Fruit fly (Drosophila melanogaster) whole organism, embryonic: ENCODE data around the gene Vti1a.
A peak's percentile ranks its signal among the peaks of the same experiment; 100 is the strongest.

ENCODE experiments used
- B-H1 ChIP-seq: fragments of 200-800 bp; sonication (Bioruptor generic); IDR thresholded peaks from 3 replicates; pipeline ENCODE4 v1.3.6; 2022; ENCODE audit warnings: missing biosample characterization, missing genetic modification characterization
- CG10147 ChIP-seq: fragments of 200-800 bp; sonication (Bioruptor generic); optimal IDR thresholded peaks from 2 replicates; lab custom pipeline; 2019; ENCODE audit warnings: missing biosample characterization, mild to moderate bottlenecking, missing genetic modification characterization, moderate library complexity
- CG10267 ChIP-seq: fragments of 200-800 bp; sonication (Bioruptor generic); optimal IDR thresholded peaks from 2 replicates; lab custom pipeline; 2018; ENCODE audit warnings: missing biosample characterization, mild to moderate bottlenecking, missing genetic modification characterization, moderate library complexity
- CG10366 ChIP-seq: fragments of 200-800 bp; sonication (Bioruptor generic); IDR thresholded peaks from 2 replicates; pipeline ENCODE4 v1.3.6; 2022; ENCODE audit warnings: missing biosample characterization, missing genetic modification characterization
- CG12071 ChIP-seq: fragments of 200-800 bp; sonication (Bioruptor generic); optimal IDR thresholded peaks from 3 replicates; lab custom pipeline; 2018; ENCODE audit warnings: missing biosample characterization, mild to moderate bottlenecking, missing genetic modification characterization
- CG13624 ChIP-seq: fragments of 200-800 bp; sonication (Bioruptor generic); optimal IDR thresholded peaks from 2 replicates; lab custom pipeline; 2016; ENCODE audit warnings: missing biosample characterization, missing genetic modification characterization
- CG15269 ChIP-seq: fragments of 200-800 bp; sonication (Bioruptor generic); optimal IDR thresholded peaks from 2 replicates; lab custom pipeline; 2018; ENCODE audit warnings: missing biosample characterization, mild to moderate bottlenecking, missing genetic modification characterization, moderate library complexity
- CG1529 ChIP-seq: fragments of 200-800 bp; sonication (Bioruptor generic); optimal IDR thresholded peaks from 3 replicates; lab custom pipeline; 2018; ENCODE audit warnings: missing biosample characterization, missing genetic modification characterization
- CG15514 ChIP-seq: fragments of 200-800 bp; sonication (Bioruptor generic); optimal IDR thresholded peaks from 3 replicates; lab custom pipeline; 2017; ENCODE audit warnings: missing biosample characterization, missing genetic modification characterization, mild to moderate bottlenecking, moderate library complexity, missing genetic modification reagents
- CG17568 ChIP-seq: fragments of 200-800 bp; sonication (Bioruptor generic); optimal IDR thresholded peaks from 2 replicates; lab custom pipeline; 2018; ENCODE audit warnings: missing biosample characterization, mild to moderate bottlenecking, missing genetic modification characterization, moderate library complexity
- CG18011 ChIP-seq: fragments of 200-800 bp; sonication (Bioruptor generic); optimal IDR thresholded peaks from 2 replicates; lab custom pipeline; 2017; ENCODE audit warnings: missing biosample characterization, missing genetic modification characterization, mild to moderate bottlenecking, moderate library complexity, missing genotype
- CG1832 ChIP-seq: fragments of 200-800 bp; sonication (Bioruptor generic); optimal IDR thresholded peaks from 2 replicates; lab custom pipeline; 2017; ENCODE audit warnings: missing biosample characterization, mild to moderate bottlenecking, missing genetic modification characterization, inconsistent platforms
- CG2678 ChIP-seq: fragments of 200-800 bp; sonication (Bioruptor generic); optimal IDR thresholded peaks from 3 replicates; lab custom pipeline; 2019; ENCODE audit warnings: missing biosample characterization, mild to moderate bottlenecking, missing genetic modification characterization, moderate library complexity
- CG2712 ChIP-seq: fragments of 200-800 bp; optimal IDR thresholded peaks from 3 replicates; lab custom pipeline; 2019; ENCODE audit warnings: missing biosample characterization, mild to moderate bottlenecking, missing genetic modification characterization, moderate library complexity
- CG30403 ChIP-seq: fragments of 200-800 bp; sonication (Bioruptor generic); optimal IDR thresholded peaks from 3 replicates; lab custom pipeline; 2016; ENCODE audit warnings: missing biosample characterization, missing genetic modification characterization
- CG31365 ChIP-seq: fragments of 200-800 bp; sonication (Bioruptor generic); optimal IDR thresholded peaks from 2 replicates; lab custom pipeline; 2018; ENCODE audit warnings: missing biosample characterization, mild to moderate bottlenecking, missing genetic modification characterization
- CG31441 ChIP-seq: fragments of 200-800 bp; sonication (Bioruptor generic); IDR thresholded peaks from 2 replicates; pipeline ENCODE4 v1.3.6; 2022; ENCODE audit warnings: missing biosample characterization, missing genetic modification characterization
- CG33557 ChIP-seq: fragments of 200-800 bp; sonication (Bioruptor generic); optimal IDR thresholded peaks from 2 replicates; lab custom pipeline; 2019; ENCODE audit warnings: missing biosample characterization, mild to moderate bottlenecking, missing genetic modification characterization, moderate library complexity
- CG7786 ChIP-seq: fragments of 200-800 bp; sonication (Bioruptor generic); optimal IDR thresholded peaks from 2 replicates; lab custom pipeline; 2016; ENCODE audit warnings: missing biosample characterization, missing genetic modification characterization
- CG8281 ChIP-seq: fragments of 200-800 bp; sonication (Bioruptor generic); optimal IDR thresholded peaks from 2 replicates; lab custom pipeline; 2018; ENCODE audit warnings: missing biosample characterization, mild to moderate bottlenecking, missing genetic modification characterization, moderate library complexity
- CG8359 ChIP-seq: fragments of 200-800 bp; sonication (Bioruptor generic); optimal IDR thresholded peaks from 2 replicates; lab custom pipeline; 2017; ENCODE audit warnings: missing biosample characterization, mild to moderate bottlenecking, missing genetic modification characterization, borderline replicate concordance
- CTCF ChIP-seq: fragments of 200-800 bp; sonication (Bioruptor generic); optimal IDR thresholded peaks from 2 replicates; lab custom pipeline; 2017; ENCODE audit warnings: missing biosample characterization, mild to moderate bottlenecking, missing genetic modification characterization, moderate library complexity
- Dek ChIP-seq: fragments of 200-800 bp; sonication (Bioruptor generic); optimal IDR thresholded peaks from 3 replicates; lab custom pipeline; 2019; ENCODE audit warnings: missing biosample characterization, mild to moderate bottlenecking, missing genetic modification characterization, moderate library complexity
- Dip2 ChIP-seq: fragments of 200-800 bp; sonication (Bioruptor generic); IDR thresholded peaks from 2 replicates; pipeline ENCODE4 v1.3.6; 2022; ENCODE audit warnings: missing biosample characterization, missing genetic modification characterization
- ERR ChIP-seq: fragments of 200-800 bp; sonication (Bioruptor generic); optimal IDR thresholded peaks from 2 replicates; lab custom pipeline; 2016; ENCODE audit warnings: missing biosample characterization, missing genetic modification characterization
- Ets97D ChIP-seq: fragments of 200-800 bp; sonication (Bioruptor generic); optimal IDR thresholded peaks from 3 replicates; lab custom pipeline; 2016; ENCODE audit warnings: missing biosample characterization, missing genetic modification characterization
- GATAe ChIP-seq: fragments of 200-800 bp; sonication (Bioruptor generic); conservative IDR thresholded peaks from 2 replicates; pipeline ENCODE4 v1.3.6; 2022; ENCODE audit warnings: missing biosample characterization, missing genetic modification characterization
- H2.0 ChIP-seq: fragments of 200-800 bp; sonication (Bioruptor generic); IDR thresholded peaks from 2 replicates; pipeline ENCODE4 v1.3.6; 2022; ENCODE audit warnings: missing biosample characterization, missing genetic modification characterization
- HLH3B ChIP-seq: fragments of 200-800 bp; sonication (Bioruptor generic); IDR thresholded peaks from 2 replicates; pipeline ENCODE4 v1.3.6; 2022; ENCODE audit warnings: missing biosample characterization, missing genetic modification characterization
- HLH4C ChIP-seq: fragments of 200-800 bp; sonication (Bioruptor generic); IDR thresholded peaks from 3 replicates; pipeline ENCODE4 v1.3.6; 2022; ENCODE audit warnings: missing biosample characterization, missing genetic modification characterization; ENCODE audit not compliant: partially characterized antibody
- Kr ChIP-seq: fragments of 200-800 bp; sonication (Bioruptor generic); optimal IDR thresholded peaks from 2 replicates; lab custom pipeline; 2017; ENCODE audit warnings: missing biosample characterization, mild to moderate bottlenecking, missing genetic modification characterization
- NC2α ChIP-seq: fragments of 200-800 bp; sonication (Bioruptor generic); optimal IDR thresholded peaks from 2 replicates; lab custom pipeline; 2016; ENCODE audit warnings: missing biosample characterization, missing genetic modification characterization
- Nf-YA ChIP-seq: fragments of 200-800 bp; sonication (Bioruptor generic); IDR thresholded peaks from 2 replicates; pipeline ENCODE4 v1.3.6; 2022; ENCODE audit warnings: missing biosample characterization, missing genetic modification characterization
- Opbp ChIP-seq: fragments of 200-800 bp; sonication (Bioruptor generic); IDR thresholded peaks from 3 replicates; pipeline ENCODE4 v1.3.6; 2022; ENCODE audit warnings: missing biosample characterization, missing genetic modification characterization; ENCODE audit not compliant: partially characterized antibody
- ase ChIP-seq: fragments of 200-800 bp; sonication (Bioruptor generic); IDR thresholded peaks from 3 replicates; pipeline ENCODE4 v1.3.6; 2022; ENCODE audit warnings: missing biosample characterization, missing genetic modification characterization
- br ChIP-seq: fragments of >200 bp; optimal IDR thresholded peaks from 2 replicates; lab custom pipeline; 2017
- cas ChIP-seq: fragments of 200-800 bp; sonication (Bioruptor generic); IDR thresholded peaks from 2 replicates; pipeline ENCODE4 v1.3.6; 2022; ENCODE audit warnings: missing biosample characterization, missing genetic modification characterization
- cg ChIP-seq: fragments of 200-800 bp; sonication (Bioruptor generic); optimal IDR thresholded peaks from 3 replicates; lab custom pipeline; 2019; ENCODE audit warnings: missing biosample characterization, mild to moderate bottlenecking, missing genetic modification characterization, moderate library complexity
- chm ChIP-seq: fragments of 200-800 bp; sonication (Bioruptor generic); IDR thresholded peaks from 2 replicates; pipeline ENCODE4 v1.3.6; 2022; ENCODE audit warnings: missing biosample characterization, missing genetic modification characterization
- crp ChIP-seq, 2 experiments: fragments of 200-800 bp; sonication (Bioruptor generic); optimal IDR thresholded peaks; 2 replicates in 1 of 2; 3 replicates in 1 of 2; lab custom pipeline; 2017; ENCODE audit warnings: missing biosample characterization in 2 of 2, missing genetic modification characterization in 2 of 2, mild to moderate bottlenecking in 1 of 2, moderate library complexity in 1 of 2
- danr ChIP-seq: fragments of 200-800 bp; sonication (Bioruptor generic); IDR thresholded peaks from 2 replicates; pipeline ENCODE4 v1.3.6; 2022; ENCODE audit warnings: missing biosample characterization, missing genetic modification characterization
- gt ChIP-seq: fragments of 200-800 bp; sonication (Bioruptor generic); IDR thresholded peaks from 2 replicates; pipeline ENCODE4 v1.3.6; 2022; ENCODE audit warnings: missing biosample characterization, missing genetic modification characterization
- pan ChIP-seq, 4 experiments: fragments of >200 bp in 3 of 4; fragments of 200-800 bp in 1 of 4; sonication (Bioruptor generic) in 1 of 4; optimal IDR thresholded peaks in 3 of 4; IDR thresholded peaks in 1 of 4; 2 replicates each; pipeline versions ENCODE4 v1.3.6 to Lab custom; 2017 to 2022; ENCODE audit warnings: missing biosample characterization in 2 of 4, missing genetic modification characterization in 2 of 4, mixed read lengths in 1 of 4
- pfk ChIP-seq: fragments of 200-800 bp; sonication (Bioruptor generic); optimal IDR thresholded peaks from 2 replicates; lab custom pipeline; 2018; ENCODE audit warnings: missing biosample characterization, mild to moderate bottlenecking, missing genetic modification characterization, moderate library complexity
- slou ChIP-seq: fragments of 200-800 bp; sonication (Bioruptor generic); optimal IDR thresholded peaks from 3 replicates; lab custom pipeline; 2016; ENCODE audit warnings: missing biosample characterization, missing genetic modification characterization
- slp2 ChIP-seq: fragments of 200-800 bp; sonication (Bioruptor generic); optimal IDR thresholded peaks from 2 replicates; lab custom pipeline; 2016; ENCODE audit warnings: missing biosample characterization, missing genetic modification characterization
- stwl ChIP-seq: fragments of 200-800 bp; sonication (Bioruptor generic); optimal IDR thresholded peaks from 3 replicates; lab custom pipeline; 2018; ENCODE audit warnings: missing biosample characterization, mild to moderate bottlenecking, missing genetic modification characterization, moderate library complexity
- trh ChIP-seq: fragments of 200-800 bp; sonication (Bioruptor generic); optimal IDR thresholded peaks from 2 replicates; lab custom pipeline; 2016; ENCODE audit warnings: missing biosample characterization, missing genetic modification characterization
- usp ChIP-seq: fragments of >200 bp; optimal IDR thresholded peaks from 2 replicates; lab custom pipeline; 2017; ENCODE audit warnings: missing biosample characterization, missing genetic modification characterization
- vfl ChIP-seq: fragments of 200-800 bp; sonication (Bioruptor generic); optimal IDR thresholded peaks from 2 replicates; lab custom pipeline; 2016; ENCODE audit warnings: missing biosample characterization, missing genetic modification characterization
- vnd ChIP-seq: fragments of 200-800 bp; sonication (Bioruptor generic); IDR thresholded peaks from 3 replicates; pipeline ENCODE4 v1.3.6; 2022; ENCODE audit warnings: missing biosample characterization, missing genetic modification characterization; ENCODE audit not compliant: partially characterized antibody

Gene Vti1a

DNA sequence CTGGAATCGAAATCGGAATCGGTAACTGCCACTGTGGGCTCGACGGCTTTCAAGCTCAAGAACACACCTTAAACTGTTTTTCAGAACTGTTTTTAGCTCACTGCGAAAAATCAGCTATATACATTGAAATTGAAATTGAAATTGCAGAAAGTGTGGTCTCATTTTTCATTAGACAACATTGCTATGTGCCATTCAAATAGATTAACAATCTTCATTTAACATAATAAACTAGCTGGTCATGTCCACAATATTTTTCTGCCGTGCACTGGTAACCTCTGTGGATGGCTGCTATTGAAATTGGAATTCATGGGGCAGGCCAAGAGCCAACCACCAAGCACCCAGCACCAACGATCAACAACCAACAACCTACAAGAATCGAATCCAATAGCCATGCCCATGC, 43.2 kb upstream of the Vti1a start (continued):
- TF ChIP-seq CG10267 (tag; lab: Kevin White, UChicago), result peak; percentile 15
- no peak for TF ChIP-seq cg (GFP tag; lab: Kevin White, UChicago)
- no peak for TF ChIP-seq CG1832 (GFP tag; lab: Kevin White, UChicago)
- no peak for TF ChIP-seq CG10147 (GFP tag; lab: Kevin White, UChicago)
- no peak for TF ChIP-seq ERR (GFP tag; lab: Kevin White, UChicago)
- TF ChIP-seq slp2 (GFP tag; lab: Kevin White, UChicago), result no peak
- TF ChIP-seq pfk (GFP tag; lab: Kevin White, UChicago), result no peak
- TF ChIP-seq NC2α (GFP tag; lab: Kevin White, UChicago), result no peak
- TF ChIP-seq Nf-YA (GFP tag; lab: Robert Waterston, UW), result no peak
- TF ChIP-seq CG17568 (GFP tag; lab: Kevin White, UChicago), result no peak
- no peak for TF ChIP-seq CG30403 (GFP tag; lab: Kevin White, UChicago)
- no peak for TF ChIP-seq Dek (tag; lab: Kevin White, UChicago)
- TF ChIP-seq gt (GFP tag; lab: Robert Waterston, UW), result no peak
- TF ChIP-seq pan (optimal IDR thresholded peaks at IDR 0.05; lab: Kevin White, UChicago), result no peak
- TF ChIP-seq pan (GFP tag; optimal IDR thresholded peaks at IDR 0.05 in 1 of 2, IDR thresholded peaks at IDR 0.05 in 1 of 2), result no peak
- no peak for TF ChIP-seq CG31365 (tag; lab: Kevin White, UChicago)
- no peak for TF ChIP-seq H2.0 (GFP tag; lab: Robert Waterston, UW)
- 0 out of 2 replicates have a peak, but pooled peaks have one; percentile 22 for TF ChIP-seq CG31441
- no peak for TF ChIP-seq CG15269 (tag; lab: Kevin White, UChicago)
- TF ChIP-seq Ets97D (GFP tag; lab: Kevin White, UChicago), result no peak
- no peak for TF ChIP-seq usp (GFP tag; lab: Kevin White, UChicago)
- TF ChIP-seq Opbp (GFP tag; lab: Robert Waterston, UW), result no peak
- no peak for TF ChIP-seq ase (GFP tag; lab: Robert Waterston, UW)
- no peak for TF ChIP-seq Dip2 (GFP tag; lab: Robert Waterston, UW)
- no peak for TF ChIP-seq Kr
- no peak for TF ChIP-seq CG15514
- TF ChIP-seq slou, result no peak
- TF ChIP-seq stwl (tag; lab: Kevin White, UChicago), result no peak
- no peak for TF ChIP-seq CG13624 (GFP tag; lab: Kevin White, UChicago)
- peak; percentile 53; the same call in 1 of the 2 replicates for TF ChIP-seq chm (GFP tag; lab: Robert Waterston, UW)
- no peak for TF ChIP-seq GATAe (GFP tag; lab: Robert Waterston, UW)
- TF ChIP-seq crp (GFP tag; optimal IDR thresholded peaks at IDR 0.05; lab: Kevin White, UChicago), result no peak
- no peak for TF ChIP-seq cas (GFP tag; lab: Robert Waterston, UW)
- peak; percentile 20 for TF ChIP-seq CG2678 (tag; lab: Kevin White, UChicago)
- TF ChIP-seq CG7786 (GFP tag; lab: Kevin White, UChicago), result no peak
- no peak for TF ChIP-seq B-H1
- TF ChIP-seq CG8359 (GFP tag; lab: Kevin White, UChicago), result no peak
- no peak for TF ChIP-seq br (lab: Kevin White, UChicago)
- TF ChIP-seq CTCF (GFP tag; lab: Kevin White, UChicago), result no peak
- TF ChIP-seq CG33557 (GFP tag; lab: Kevin White, UChicago), result no peak
- TF ChIP-seq danr (GFP tag; lab: Robert Waterston, UW), result no peak
- TF ChIP-seq CG18011 (GFP tag; lab: Kevin White, UChicago), result no peak
- TF ChIP-seq CG8281 (tag; lab: Kevin White, UChicago), result no peak
- no peak for TF ChIP-seq vfl
- TF ChIP-seq trh (GFP tag; lab: Kevin White, UChicago), result no peak
- no peak for TF ChIP-seq HLH3B (GFP tag; lab: Robert Waterston, UW)
- no peak for TF ChIP-seq vnd (GFP tag; lab: Robert Waterston, UW)
- no peak; the same call in 1 of the 2 replicates for TF ChIP-seq CG10366 (GFP tag; lab: Robert Waterston, UW)
- no peak for TF ChIP-seq CG1529 (GFP tag; lab: Kevin White, UChicago)
- no peak for TF ChIP-seq HLH4C (GFP tag; lab: Robert Waterston, UW)
- no peak for TF ChIP-seq CG12071 (GFP tag; lab: Kevin White, UChicago)
- peak; percentile 41 for TF ChIP-seq CG2712 (tag; lab: Kevin White, UChicago)
